Fruit fly (Drosophila melanogaster) whole organism, embryonic: ENCODE results near the gene CG14628.

ENCODE experiments used
- B-H1 ChIP-seq: fragments of 200-800 bp; sonication (Bioruptor generic); IDR thresholded peaks from 3 replicates; pipeline ENCODE4 v1.3.6; 2022; ENCODE audit warnings: missing biosample characterization, missing genetic modification characterization
- CG18262 ChIP-seq: fragments of 200-800 bp; optimal IDR thresholded peaks from 3 replicates; lab custom pipeline; 2019; ENCODE audit warnings: missing biosample characterization, mild to moderate bottlenecking, missing genetic modification characterization, moderate library complexity
- CG30020 ChIP-seq: fragments of 200-800 bp; optimal IDR thresholded peaks from 2 replicates; lab custom pipeline; 2019; ENCODE audit warnings: missing biosample characterization, mild to moderate bottlenecking, missing genetic modification characterization, moderate library complexity
- Dfd ChIP-seq, 2 experiments: fragments of >200 bp; optimal IDR thresholded peaks; 2 replicates each; lab custom pipeline; 2017; ENCODE audit warnings: missing biosample characterization in 2 of 2, missing genetic modification characterization in 2 of 2
- GATAe ChIP-seq: fragments of 200-800 bp; sonication (Bioruptor generic); conservative IDR thresholded peaks from 2 replicates; pipeline ENCODE4 v1.3.6; 2022; ENCODE audit warnings: missing biosample characterization, missing genetic modification characterization
- Hmx ChIP-seq: fragments of 200-800 bp; sonication (Bioruptor generic); optimal IDR thresholded peaks from 2 replicates; lab custom pipeline; 2016; ENCODE audit warnings: missing biosample characterization, missing genetic modification characterization
- Pdp1 ChIP-seq, 2 experiments: fragments of 200-800 bp; sonication (Bioruptor generic); optimal IDR thresholded peaks; 3 replicates each; lab custom pipeline; 2016; ENCODE audit warnings: missing biosample characterization in 2 of 2, missing genetic modification characterization in 2 of 2, mild to moderate bottlenecking in 1 of 2, moderate library complexity in 1 of 2
- Sin3A ChIP-seq: fragments of >200 bp; optimal IDR thresholded peaks from 2 replicates; lab custom pipeline; 2018
- chinmo ChIP-seq: fragments of 200-800 bp; sonication (Bioruptor generic); IDR thresholded peaks from 4 replicates; pipeline ENCODE4 v1.3.6; 2022; ENCODE audit warnings: missing biosample characterization, missing genetic modification characterization; ENCODE audit not compliant: partially characterized antibody
- zfh1 ChIP-seq: fragments of 200-800 bp; sonication (Bioruptor generic); IDR thresholded peaks from 3 replicates; pipeline ENCODE4 v1.3.6; 2022; ENCODE audit warnings: missing biosample characterization, missing genetic modification characterization

DNA sequence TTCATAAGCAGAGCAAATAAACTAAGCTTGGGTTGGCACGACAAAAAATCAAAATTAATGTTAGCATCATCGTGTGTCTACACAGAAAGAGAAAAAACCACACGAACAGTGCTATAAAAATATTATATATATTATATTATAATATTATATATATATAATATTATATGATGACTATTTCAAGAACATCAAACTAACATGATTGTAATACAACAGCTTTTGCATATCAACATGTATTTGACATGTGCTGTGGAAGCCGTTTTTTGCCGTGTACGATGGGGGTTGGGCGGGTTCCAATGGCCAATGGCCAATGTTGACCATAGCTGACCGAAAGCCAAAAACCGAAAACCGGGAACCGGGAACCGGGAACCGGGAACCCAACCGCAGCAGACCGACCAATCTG lies 22.1 kb upstream of the CG14628 start:
- TF ChIP-seq GATAe (GFP tag; lab: Robert Waterston, UW) (no peak), Dfd (GFP tag; optimal IDR thresholded peaks at IDR 0.05; lab: Kevin White, UChicago) (no peak), CG30020 (tag; lab: Kevin White, UChicago) (no peak), Hmx (GFP tag; lab: Kevin White, UChicago) (no peak), B-H1 (GFP tag; lab: Robert Waterston, UW) (no peak), Pdp1 (GFP tag; optimal IDR thresholded peaks at IDR 0.05; lab: Kevin White, UChicago) (no peak), zfh1 (GFP tag; lab: Robert Waterston, UW) (no peak), Sin3A (lab: Kevin White, UChicago) (no peak), chinmo (GFP tag; lab: Robert Waterston, UW) (no peak), CG18262 (tag; lab: Kevin White, UChicago) (no peak)
